Fruit fly (Drosophila melanogaster) whole organism, embryonic: ENCODE data around the gene Rpn11.

Experiments
- CG15269 ChIP-seq: fragments of 200-800 bp; sonication (Bioruptor generic); optimal IDR thresholded peaks from 2 replicates; lab custom pipeline; 2018; ENCODE audit warnings: missing biosample characterization, mild to moderate bottlenecking, missing genetic modification characterization, moderate library complexity
- abd-A ChIP-seq: fragments of 200-800 bp; sonication (Bioruptor generic); optimal IDR thresholded peaks from 3 replicates; lab custom pipeline; 2019; ENCODE audit warnings: missing biosample characterization, mild to moderate bottlenecking, missing genetic modification characterization, moderate library complexity
- onecut ChIP-seq: fragments of 200-800 bp; sonication (Bioruptor generic); IDR thresholded peaks from 2 replicates; pipeline ENCODE4 v1.3.6; 2022; ENCODE audit warnings: missing biosample characterization, missing genetic modification characterization
- stc ChIP-seq: fragments of 200-800 bp; sonication (Bioruptor generic); IDR thresholded peaks from 2 replicates; pipeline ENCODE4 v1.3.6; 2022; ENCODE audit warnings: missing biosample characterization, missing genetic modification characterization

DNA sequence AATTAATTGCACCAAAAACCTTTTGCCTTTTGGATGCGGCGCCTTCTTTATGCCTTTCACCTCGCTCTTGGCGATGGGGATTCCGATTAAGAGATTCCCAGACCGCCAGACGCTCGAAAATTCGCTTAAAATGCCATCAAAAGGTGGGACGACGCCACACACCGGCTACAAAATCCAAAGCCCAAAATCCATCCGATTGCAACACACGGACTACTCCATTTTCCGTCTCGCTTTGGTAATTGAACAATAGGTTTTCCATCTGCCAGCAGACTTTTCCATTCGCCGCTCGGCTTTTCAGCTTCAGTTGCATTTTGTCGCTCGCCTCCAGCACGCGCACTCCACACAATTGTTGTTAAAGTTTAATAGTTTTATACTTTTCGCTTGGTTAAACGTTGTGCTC is 925 bp upstream of the Rpn11 start, which contains the start of gene qtc:
- no peak for TF ChIP-seq stc (GFP tag; lab: Robert Waterston, UW)
- no peak for TF ChIP-seq CG15269
- no peak for TF ChIP-seq abd-A (tag; lab: Kevin White, UChicago)
- TF ChIP-seq onecut (GFP tag; lab: Robert Waterston, UW), result no peak
